Fruit fly (Drosophila melanogaster) whole organism, embryonic: ENCODE measurements around the gene CG6693.

ENCODE experiments used
- Adf1 ChIP-seq: fragments of 200-800 bp; sonication (Bioruptor generic); IDR thresholded peaks from 2 replicates; pipeline ENCODE4 v1.3.6; 2022; ENCODE audit warnings: missing biosample characterization, missing genetic modification characterization
- B-H1 ChIP-seq: fragments of 200-800 bp; sonication (Bioruptor generic); IDR thresholded peaks from 3 replicates; pipeline ENCODE4 v1.3.6; 2022; ENCODE audit warnings: missing biosample characterization, missing genetic modification characterization
- CG10979 ChIP-seq: fragments of 200-800 bp; sonication (Bioruptor generic); optimal IDR thresholded peaks from 2 replicates; lab custom pipeline; 2018; ENCODE audit warnings: missing biosample characterization, mild to moderate bottlenecking, missing genetic modification characterization, moderate library complexity
- CG14710 ChIP-seq: fragments of 200-800 bp; sonication (Bioruptor generic); optimal IDR thresholded peaks from 3 replicates; lab custom pipeline; 2019; ENCODE audit warnings: missing biosample characterization, mild to moderate bottlenecking, missing genetic modification characterization, moderate library complexity
- CG2202 ChIP-seq: fragments of 200-800 bp; sonication (Bioruptor generic); optimal IDR thresholded peaks from 2 replicates; lab custom pipeline; 2018; ENCODE audit warnings: missing biosample characterization, mild to moderate bottlenecking, missing genetic modification characterization
- CG3838 ChIP-seq: fragments of 200-800 bp; sonication (Bioruptor generic); optimal IDR thresholded peaks from 3 replicates; lab custom pipeline; 2016; ENCODE audit warnings: missing biosample characterization, missing genetic modification characterization
- CG4404 ChIP-seq: fragments of 200-800 bp; sonication (Bioruptor generic); IDR thresholded peaks from 2 replicates; pipeline ENCODE4 v1.3.6; 2022; ENCODE audit warnings: missing biosample characterization, missing genetic modification characterization
- CG5180 ChIP-seq: fragments of 200-800 bp; sonication (Bioruptor generic); optimal IDR thresholded peaks from 3 replicates; lab custom pipeline; 2017; ENCODE audit warnings: missing biosample characterization, missing genetic modification characterization, mild to moderate bottlenecking, moderate library complexity, missing genetic modification reagents
- CG7987 ChIP-seq: fragments of 200-800 bp; sonication (Bioruptor generic); optimal IDR thresholded peaks from 2 replicates; lab custom pipeline; 2018; ENCODE audit warnings: missing biosample characterization, mild to moderate bottlenecking, missing genetic modification characterization, moderate library complexity
- CG8281 ChIP-seq: fragments of 200-800 bp; sonication (Bioruptor generic); optimal IDR thresholded peaks from 2 replicates; lab custom pipeline; 2018; ENCODE audit warnings: missing biosample characterization, mild to moderate bottlenecking, missing genetic modification characterization, moderate library complexity
- CG9797 ChIP-seq: fragments of 200-800 bp; sonication (Bioruptor generic); optimal IDR thresholded peaks from 3 replicates; lab custom pipeline; 2018; ENCODE audit warnings: missing biosample characterization, mild to moderate bottlenecking, missing genetic modification characterization
- CG9817 ChIP-seq: fragments of 200-800 bp; sonication (Bioruptor generic); optimal IDR thresholded peaks from 2 replicates; lab custom pipeline; 2018; ENCODE audit warnings: missing biosample characterization, mild to moderate bottlenecking, missing genetic modification characterization, moderate library complexity
- D19B ChIP-seq: fragments of 200-800 bp; sonication (Bioruptor generic); optimal IDR thresholded peaks from 2 replicates; lab custom pipeline; 2017; ENCODE audit warnings: missing biosample characterization, mild to moderate bottlenecking, missing genetic modification characterization
- Dad ChIP-seq: fragments of 200-800 bp; sonication (Bioruptor generic); optimal IDR thresholded peaks from 3 replicates; lab custom pipeline; 2016; ENCODE audit warnings: missing biosample characterization, missing genetic modification characterization
- Deaf1 ChIP-seq: fragments of 200-800 bp; optimal IDR thresholded peaks from 3 replicates; lab custom pipeline; 2019; ENCODE audit warnings: missing biosample characterization, mild to moderate bottlenecking, missing genetic modification characterization, moderate library complexity
- Dp ChIP-seq: fragments of 200-800 bp; sonication (Bioruptor generic); optimal IDR thresholded peaks from 2 replicates; lab custom pipeline; 2018; ENCODE audit warnings: missing biosample characterization, mild to moderate bottlenecking, missing genetic modification characterization, moderate library complexity
- Ets65A ChIP-seq: fragments of 200-800 bp; sonication (Bioruptor generic); peaks from one replicate; lab custom pipeline; 2016; ENCODE audit warnings: missing biosample characterization, missing genetic modification characterization
- Hr51 ChIP-seq, 2 experiments: fragments of 200-800 bp; sonication (Bioruptor generic); optimal IDR thresholded peaks; 2 replicates in 1 of 2; 3 replicates in 1 of 2; lab custom pipeline; 2016 to 2018; ENCODE audit warnings: missing biosample characterization in 2 of 2, missing genetic modification characterization in 2 of 2, mild to moderate bottlenecking in 1 of 2, moderate library complexity in 1 of 2
- Meics ChIP-seq: fragments of 200-800 bp; sonication (Bioruptor generic); optimal IDR thresholded peaks from 2 replicates; lab custom pipeline; 2017; ENCODE audit warnings: missing biosample characterization, mild to moderate bottlenecking, missing genetic modification characterization
- Nf-YB ChIP-seq: fragments of 200-800 bp; sonication (Bioruptor generic); optimal IDR thresholded peaks from 3 replicates; lab custom pipeline; 2019; ENCODE audit warnings: missing biosample characterization, mild to moderate bottlenecking, missing genetic modification characterization, moderate library complexity
- Nf-YC ChIP-seq: fragments of 200-800 bp; optimal IDR thresholded peaks from 3 replicates; lab custom pipeline; 2019; ENCODE audit warnings: missing biosample characterization, mild to moderate bottlenecking, missing genetic modification characterization, moderate library complexity
- NfI ChIP-seq: fragments of 200-800 bp; sonication (Bioruptor generic); optimal IDR thresholded peaks from 3 replicates; lab custom pipeline; 2018; ENCODE audit warnings: missing biosample characterization, mild to moderate bottlenecking, missing genetic modification characterization, moderate library complexity
- Pdp1 ChIP-seq, 2 experiments: fragments of 200-800 bp; sonication (Bioruptor generic); optimal IDR thresholded peaks; 3 replicates each; lab custom pipeline; 2016; ENCODE audit warnings: missing biosample characterization in 2 of 2, missing genetic modification characterization in 2 of 2, mild to moderate bottlenecking in 1 of 2, moderate library complexity in 1 of 2
- Trl ChIP-seq, 3 experiments: fragments of >200 bp in 2 of 3; fragments of 200-800 bp in 1 of 3; sonication (Bioruptor generic) in 1 of 3; optimal IDR thresholded peaks; 2 replicates in 1 of 3; 3 replicates in 2 of 3; lab custom pipeline; 2016 to 2017; ENCODE audit warnings: missing biosample characterization in 1 of 3, missing genetic modification characterization in 1 of 3
- bigmax ChIP-seq: fragments of 200-800 bp; sonication (Bioruptor generic); optimal IDR thresholded peaks from 2 replicates; lab custom pipeline; 2018; ENCODE audit warnings: missing biosample characterization, mild to moderate bottlenecking, missing genetic modification characterization
- cg ChIP-seq: fragments of 200-800 bp; sonication (Bioruptor generic); optimal IDR thresholded peaks from 3 replicates; lab custom pipeline; 2019; ENCODE audit warnings: missing biosample characterization, mild to moderate bottlenecking, missing genetic modification characterization, moderate library complexity
- dimm ChIP-seq: fragments of 200-800 bp; sonication (Bioruptor generic); IDR thresholded peaks from 2 replicates; pipeline ENCODE4 v1.3.6; 2022; ENCODE audit warnings: missing biosample characterization, missing genetic modification characterization
- ham ChIP-seq: fragments of 200-800 bp; sonication (Bioruptor generic); IDR thresholded peaks from 2 replicates; pipeline ENCODE4 v1.3.6; 2022; ENCODE audit warnings: missing biosample characterization, missing genetic modification characterization
- kah ChIP-seq: fragments of 200-800 bp; sonication (Bioruptor generic); optimal IDR thresholded peaks from 2 replicates; lab custom pipeline; 2018; ENCODE audit warnings: missing biosample characterization, mild to moderate bottlenecking, missing genetic modification characterization
- kay ChIP-seq: fragments of 200-800 bp; sonication (Bioruptor generic); optimal IDR thresholded peaks from 2 replicates; lab custom pipeline; 2016; ENCODE audit warnings: missing biosample characterization, missing genetic modification characterization
- nmo ChIP-seq: fragments of 200-800 bp; sonication (Bioruptor generic); optimal IDR thresholded peaks from 2 replicates; lab custom pipeline; 2018; ENCODE audit warnings: missing biosample characterization, mild to moderate bottlenecking, missing genetic modification characterization, moderate library complexity
- pnt ChIP-seq: fragments of 200-800 bp; sonication (Bioruptor generic); optimal IDR thresholded peaks from 3 replicates; lab custom pipeline; 2016; ENCODE audit warnings: missing biosample characterization, missing genetic modification characterization
- yki ChIP-seq: fragments of >200 bp; optimal IDR thresholded peaks from 3 replicates; lab custom pipeline; 2018
- z ChIP-seq: fragments of 200-800 bp; sonication (Bioruptor generic); IDR thresholded peaks from 3 replicates; pipeline ENCODE4 v1.3.6; 2022; ENCODE audit warnings: missing biosample characterization, missing genetic modification characterization
- zen2 ChIP-seq: fragments of 200-800 bp; sonication (Bioruptor generic); IDR thresholded peaks from 3 replicates; pipeline ENCODE4 v1.3.6; 2022; ENCODE audit warnings: missing biosample characterization, missing genetic modification characterization; ENCODE audit not compliant: partially characterized antibody

CG6693 gene

DNA sequence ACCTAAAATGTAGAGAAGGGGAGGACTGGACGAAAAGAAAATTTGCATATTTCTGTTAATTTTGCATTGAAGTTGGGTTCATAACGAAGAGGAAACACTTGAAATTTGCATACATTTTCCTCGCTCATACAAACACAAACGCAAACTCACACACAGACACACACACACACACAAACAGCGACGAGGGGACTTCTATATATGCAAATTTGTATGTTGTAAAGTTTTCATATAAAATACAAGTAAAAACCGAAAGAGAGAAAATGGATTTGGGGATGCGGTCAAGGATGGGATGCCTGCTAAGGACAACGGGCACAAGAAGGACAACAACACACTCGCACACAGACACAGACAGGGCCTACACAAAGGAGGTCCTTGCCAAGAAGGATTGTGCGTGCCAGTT is 36.1 kb upstream of the CG6693 start:
- TF ChIP-seq CG5180 (GFP tag; lab: Kevin White, UChicago) (no peak), Dp (GFP tag; lab: Kevin White, UChicago) (no peak), CG3838 (GFP tag; lab: Kevin White, UChicago) (no peak), Meics (GFP tag; lab: Kevin White, UChicago) (no peak), CG9797 (GFP tag; lab: Kevin White, UChicago) (no peak), kay (GFP tag; lab: Kevin White, UChicago) (no peak), Ets65A (GFP tag; lab: Kevin White, UChicago) (peak; percentile 93)

DNA sequence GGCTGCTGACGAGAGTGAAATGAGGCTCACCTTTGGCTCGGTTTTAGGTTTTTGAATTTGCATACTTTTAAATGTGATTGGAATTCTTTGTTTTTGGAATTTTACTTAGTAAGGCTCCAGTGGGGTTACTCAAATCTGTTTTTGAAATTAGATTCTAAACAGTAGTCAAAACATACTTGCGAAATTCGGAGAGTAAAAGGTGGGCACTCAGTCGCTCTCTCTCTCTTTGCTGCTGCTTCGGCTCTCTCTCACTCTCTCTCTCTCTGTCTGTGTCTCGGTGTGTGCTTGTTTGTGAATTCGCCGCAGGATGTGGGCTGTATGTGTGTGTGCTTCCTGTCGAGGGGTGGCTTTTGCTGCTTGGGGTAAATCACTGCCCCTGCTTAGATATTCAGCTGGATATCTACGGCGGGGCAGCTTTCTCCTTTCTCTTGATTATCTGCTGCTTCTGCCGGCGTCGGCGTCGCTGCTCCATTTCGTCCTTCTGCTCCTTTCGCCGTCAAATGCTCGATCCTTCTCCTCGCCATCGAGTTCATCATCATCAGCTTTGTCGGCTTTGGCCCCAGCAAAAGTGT is 33.0 kb upstream of the CG6693 start:
- TF ChIP-seq zen2 (GFP tag; lab: Robert Waterston, UW), result no peak
- no peak for TF ChIP-seq CG5180 (GFP tag; lab: Kevin White, UChicago)
- TF ChIP-seq D19B (GFP tag; lab: Kevin White, UChicago), result no peak
- no peak for TF ChIP-seq ham (GFP tag; lab: Robert Waterston, UW)
- peak; percentile 90 for TF ChIP-seq Nf-YC (tag; lab: Kevin White, UChicago)
- TF ChIP-seq CG9817 (tag; lab: Kevin White, UChicago), result no peak
- TF ChIP-seq Ets65A (GFP tag; lab: Kevin White, UChicago), result peak; percentile 63
- TF ChIP-seq bigmax, result no peak
- no peak for TF ChIP-seq B-H1 (GFP tag; lab: Robert Waterston, UW)
- no peak for TF ChIP-seq CG7987
- peak; percentile 81 for TF ChIP-seq Deaf1 (tag; lab: Kevin White, UChicago)
- TF ChIP-seq Hr51 (GFP tag; optimal IDR thresholded peaks at IDR 0.05; lab: Kevin White, UChicago), result no peak
- TF ChIP-seq Dad, result no peak
- TF ChIP-seq CG2202 (tag; lab: Kevin White, UChicago), result no peak
- TF ChIP-seq kah (GFP tag; lab: Kevin White, UChicago), result no peak
- TF ChIP-seq Adf1 (GFP tag; lab: Robert Waterston, UW), result peak; percentile 86
- no peak for TF ChIP-seq pnt (GFP tag; lab: Kevin White, UChicago)
- TF ChIP-seq z (GFP tag; lab: Robert Waterston, UW), result 0 out of 3 replicates have a peak, but pooled peaks have one; percentile 6
- peak; percentile 82 for TF ChIP-seq Nf-YB (GFP tag; lab: Kevin White, UChicago)
- peak; percentile 79 for TF ChIP-seq yki (lab: Kevin White, UChicago)
- TF ChIP-seq CG14710 (tag; lab: Kevin White, UChicago), result no peak
- TF ChIP-seq CG4404 (GFP tag; lab: Robert Waterston, UW), result no peak
- peak; percentile 57 for TF ChIP-seq cg (GFP tag; lab: Kevin White, UChicago)
- TF ChIP-seq Trl (optimal IDR thresholded peaks at IDR 0.05; lab: Kevin White, UChicago), result peak; percentile 79 to 85
- no peak for TF ChIP-seq Trl (GFP tag; optimal IDR thresholded peaks at IDR 0.05; lab: Kevin White, UChicago)

DNA sequence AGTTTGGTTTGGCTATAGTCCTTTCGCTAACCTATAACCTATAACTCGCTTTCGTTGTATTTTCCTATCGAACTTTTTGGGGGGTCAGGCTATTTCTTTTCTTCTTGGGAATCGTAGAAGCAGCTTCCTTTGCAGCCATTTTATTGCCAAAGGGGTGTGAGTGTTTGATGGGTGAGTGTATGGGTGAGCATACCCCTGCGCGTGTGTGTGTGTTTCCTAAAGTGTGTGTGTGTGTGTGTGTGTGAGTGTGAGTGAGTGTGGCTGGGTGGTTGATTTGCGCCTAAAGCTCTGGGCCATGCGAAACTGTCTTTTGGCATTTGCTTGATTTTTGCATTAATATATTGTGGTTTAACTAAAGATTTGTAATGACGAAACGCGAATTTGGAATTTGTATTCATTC is 32.3 kb upstream of the CG6693 start:
- TF ChIP-seq dimm (GFP tag; lab: Robert Waterston, UW) (no peak), Pdp1 (GFP tag; optimal IDR thresholded peaks at IDR 0.05; lab: Kevin White, UChicago) (no peak), nmo (GFP tag; lab: Kevin White, UChicago) (no peak), Nf-YC (tag; lab: Kevin White, UChicago) (peak; percentile 66), NfI (GFP tag; lab: Kevin White, UChicago) (no peak), CG8281 (tag; lab: Kevin White, UChicago) (no peak), CG10979 (tag; lab: Kevin White, UChicago) (no peak), Nf-YB (GFP tag; lab: Kevin White, UChicago) (peak; percentile 33), Ets65A (GFP tag; lab: Kevin White, UChicago) (peak; percentile 10), cg (GFP tag; lab: Kevin White, UChicago) (peak; percentile 68)
